Fruit fly (Drosophila melanogaster) Kc167 (cell line): ENCODE measurements around the gene CG4951.

Source experiments
- Myc ChIP-seq: fragments of >200 bp; optimal IDR thresholded peaks from 2 replicates; lab custom pipeline; 2017; ENCODE audit warnings: missing external identifiers
- Sin3A ChIP-seq: fragments of >200 bp; optimal IDR thresholded peaks from 2 replicates; lab custom pipeline; 2018; ENCODE audit warnings: missing external identifiers
- h ChIP-seq: fragments of >200 bp; optimal IDR thresholded peaks from 3 replicates; lab custom pipeline; 2018; ENCODE audit warnings: missing external identifiers
- psq ChIP-seq: fragments of >200 bp; optimal IDR thresholded peaks from 2 replicates; lab custom pipeline; 2017; ENCODE audit warnings: missing external identifiers
- ttk ChIP-seq: sonication (Bioruptor generic); optimal IDR thresholded peaks from 2 replicates; lab custom pipeline; 2017; ENCODE audit warnings: missing external identifiers

- TF ChIP-seq h (lab: Kevin White, UChicago) = no peak
- TF ChIP-seq ttk (lab: Kevin White, UChicago) = no peak
- no peak for TF ChIP-seq Myc (lab: Kevin White, UChicago)
- TF ChIP-seq psq = no peak
- TF ChIP-seq Sin3A (lab: Kevin White, UChicago) = no peak
Measured at dm6 chr3R:27928140-27928539, 25.8 kb downstream of the CG4951 start, which contains the start of gene nenya.
